Worm (Caenorhabditis elegans) whole organism, early embryonic: ENCODE results near the gene akt-1.

Experiments
- B0310.2 ChIP-seq: sonication (generic microtip); optimal IDR thresholded peaks from 2 replicates; lab custom pipeline; 2016; ENCODE audit warnings: mild to moderate bottlenecking, missing genetic modification characterization, missing compliant biosample characterization
- ama-1 ChIP-seq: fragments of 150-350 bp; optimal IDR thresholded peaks from 2 replicates; lab custom pipeline; 2014
- ceh-13 ChIP-seq: fragments of 200-800 bp; sonication (Bioruptor generic); optimal IDR thresholded peaks from 2 replicates; lab custom pipeline; 2018; ENCODE audit warnings: mild to moderate bottlenecking, missing genetic modification characterization, missing compliant biosample characterization
- ceh-36 ChIP-seq: sonication (generic microtip); optimal IDR thresholded peaks from 2 replicates; lab custom pipeline; 2016; ENCODE audit warnings: missing genetic modification characterization, inconsistent platforms, missing compliant biosample characterization
- flt-1 ChIP-seq: fragments of 200-800 bp; sonication (Bioruptor generic); IDR thresholded peaks from 2 replicates; pipeline ENCODE4 v1.3.6; 2022; ENCODE audit warnings: missing genetic modification characterization, missing compliant biosample characterization
- hnd-1 ChIP-seq: sonication (generic microtip); optimal IDR thresholded peaks from 2 replicates; lab custom pipeline; 2016; ENCODE audit warnings: missing genetic modification characterization, missing compliant biosample characterization
- scrt-1 ChIP-seq: fragments of 200-800 bp; sonication (Bioruptor generic); IDR thresholded peaks from 2 replicates; pipeline ENCODE4 v1.3.6; 2022; ENCODE audit warnings: missing genetic modification characterization, missing compliant biosample characterization
- sea-1 ChIP-seq: fragments of 200-800 bp; sonication (Bioruptor generic); conservative IDR thresholded peaks from 2 replicates; pipeline ENCODE4 v1.3.6; 2022; ENCODE audit warnings: missing genetic modification characterization, missing compliant biosample characterization
- tbx-37 ChIP-seq: fragments of 200-800 bp; sonication (Bioruptor generic); conservative IDR thresholded peaks from 2 replicates; pipeline ENCODE4 v1.3.6; 2022; ENCODE audit warnings: missing genetic modification reagents, missing genetic modification characterization, missing compliant biosample characterization

- TF ChIP-seq flt-1 (GFP tag; lab: Robert Waterston, UW) (no peak), scrt-1 (GFP tag; lab: Robert Waterston, UW) (no peak), ceh-13 (GFP tag; lab: Kevin White, UChicago) (no peak), hnd-1 (tag; lab: Kevin White, UChicago) (no peak), B0310.2 (tag; lab: Kevin White, UChicago) (no peak), ama-1 (no peak), sea-1 (GFP tag; lab: Robert Waterston, UW) (no peak), tbx-37 (GFP tag; lab: Robert Waterston, UW) (no peak), ceh-36 (tag; lab: Kevin White, UChicago) (no peak)
Observed at ce11 chrV:10202340-10202739, 46.4 kb upstream of the akt-1 start.
